Worm (Caenorhabditis elegans) whole organism, late embryonic: ENCODE results near the gene sago-1.

Experiments used
- F13H6.1 ChIP-seq: sonication (generic microtip); optimal IDR thresholded peaks from 2 replicates; lab custom pipeline; 2016; ENCODE audit warnings: missing genetic modification characterization, missing compliant biosample characterization
- T23F11.4 ChIP-seq: fragments of 200-800 bp; sonication (Bioruptor generic); optimal IDR thresholded peaks from 2 replicates; lab custom pipeline; 2018; ENCODE audit warnings: mild to moderate bottlenecking, missing genetic modification characterization, missing compliant biosample characterization
- ahr-1 ChIP-seq: sonication (generic microtip); optimal IDR thresholded peaks from 2 replicates; lab custom pipeline; 2016; ENCODE audit warnings: missing genetic modification characterization, missing compliant biosample characterization
- ceh-14 ChIP-seq: sonication (generic microtip); optimal IDR thresholded peaks from 2 replicates; lab custom pipeline; 2016; ENCODE audit warnings: missing genotype, missing genetic modification characterization, missing compliant biosample characterization
- ceh-18 ChIP-seq: sonication (generic microtip); optimal IDR thresholded peaks from 2 replicates; lab custom pipeline; 2016; ENCODE audit warnings: missing genetic modification characterization, missing compliant biosample characterization
- ceh-19 ChIP-seq: fragments of 200-800 bp; sonication (Bioruptor generic); optimal IDR thresholded peaks from 2 replicates; lab custom pipeline; 2018; ENCODE audit warnings: mild to moderate bottlenecking, missing genetic modification characterization, missing compliant biosample characterization
- ceh-2 ChIP-seq: sonication (generic microtip); optimal IDR thresholded peaks from 2 replicates; lab custom pipeline; 2016; ENCODE audit warnings: missing genotype, missing genetic modification characterization, missing compliant biosample characterization
- ceh-34 ChIP-seq: sonication (generic microtip); optimal IDR thresholded peaks from 2 replicates; lab custom pipeline; 2016; ENCODE audit warnings: mild to moderate bottlenecking, missing genetic modification characterization, missing compliant biosample characterization
- ceh-6 ChIP-seq: fragments of 200-800 bp; sonication (Bioruptor generic); optimal IDR thresholded peaks from 2 replicates; lab custom pipeline; 2018; ENCODE audit warnings: mild to moderate bottlenecking, missing genetic modification characterization, missing compliant biosample characterization
- ceh-9 ChIP-seq: sonication (generic microtip); optimal IDR thresholded peaks from 2 replicates; lab custom pipeline; 2016; ENCODE audit warnings: mild to moderate bottlenecking, missing genetic modification characterization, inconsistent platforms, missing compliant biosample characterization
- che-1 ChIP-seq: sonication (generic microtip); optimal IDR thresholded peaks from 2 replicates; lab custom pipeline; 2016; ENCODE audit warnings: mild to moderate bottlenecking, missing genetic modification characterization, missing compliant biosample characterization
- dmd-4 ChIP-seq: sonication (generic microtip); optimal IDR thresholded peaks from 2 replicates; lab custom pipeline; 2016; ENCODE audit warnings: borderline replicate concordance, missing genetic modification characterization, missing compliant biosample characterization
- dve-1 ChIP-seq: sonication (generic microtip); optimal IDR thresholded peaks from 2 replicates; lab custom pipeline; 2017; ENCODE audit warnings: antibody characterized with exemption, mild to moderate bottlenecking, missing genetic modification characterization, missing compliant biosample characterization
- hlh-30 ChIP-seq: sonication (generic microtip); optimal IDR thresholded peaks from 2 replicates; lab custom pipeline; 2017; ENCODE audit warnings: antibody characterized with exemption, missing genetic modification characterization, missing compliant biosample characterization; ENCODE audit not compliant: insufficient read depth
- hlh-8 ChIP-seq: sonication (generic microtip); optimal IDR thresholded peaks from 2 replicates; lab custom pipeline; 2016; ENCODE audit warnings: missing genotype, missing genetic modification characterization, missing compliant biosample characterization
- lim-6 ChIP-seq: sonication (generic microtip); optimal IDR thresholded peaks from 2 replicates; lab custom pipeline; 2016; ENCODE audit warnings: missing genetic modification characterization, missing compliant biosample characterization
- madf-2 ChIP-seq: sonication (generic microtip); optimal IDR thresholded peaks from 2 replicates; lab custom pipeline; 2017; ENCODE audit warnings: missing genetic modification characterization, missing compliant biosample characterization
- mec-3 ChIP-seq: sonication (generic microtip); optimal IDR thresholded peaks from 2 replicates; lab custom pipeline; 2016; ENCODE audit warnings: borderline replicate concordance, missing genetic modification characterization, missing compliant biosample characterization
- nfya-1 ChIP-seq: sonication (generic microtip); optimal IDR thresholded peaks from 2 replicates; lab custom pipeline; 2017; ENCODE audit warnings: missing genetic modification characterization, mild to moderate bottlenecking, missing compliant biosample characterization, antibody characterized with exemption, moderate library complexity
- nhr-11 ChIP-seq: fragments of 150-350 bp; optimal IDR thresholded peaks from 2 replicates; lab custom pipeline; 2014; ENCODE audit warnings: missing biosample characterization, missing genetic modification characterization
- nhr-232 ChIP-seq: sonication (generic microtip); optimal IDR thresholded peaks from 2 replicates; lab custom pipeline; 2016; ENCODE audit warnings: missing genetic modification characterization, missing compliant biosample characterization
- pat-9 ChIP-seq: fragments of 200-800 bp; sonication (Bioruptor generic); optimal IDR thresholded peaks from 2 replicates; lab custom pipeline; 2018; ENCODE audit warnings: mild to moderate bottlenecking, missing genetic modification characterization, moderate library complexity, missing compliant biosample characterization
- pha-2 ChIP-seq: sonication (generic microtip); optimal IDR thresholded peaks from 2 replicates; lab custom pipeline; 2017; ENCODE audit warnings: mild to moderate bottlenecking, missing genetic modification characterization, missing compliant biosample characterization
- pha-4 ChIP-seq: fragments of 150-350 bp; optimal IDR thresholded peaks from 2 replicates; lab custom pipeline; 2018; ENCODE audit warnings: missing biosample characterization, missing genetic modification reagents, missing genetic modification characterization
- pqm-1 ChIP-seq: sonication (generic microtip); optimal IDR thresholded peaks from 2 replicates; lab custom pipeline; 2016; ENCODE audit warnings: missing genetic modification characterization, missing compliant biosample characterization
- pros-1 ChIP-seq: fragments of 150-350 bp; optimal IDR thresholded peaks from 2 replicates; lab custom pipeline; 2014; ENCODE audit warnings: missing biosample characterization, missing genetic modification reagents, missing genetic modification characterization
- ref-2 ChIP-seq: sonication (generic microtip); optimal IDR thresholded peaks from 2 replicates; lab custom pipeline; 2016; ENCODE audit warnings: missing genetic modification characterization, missing compliant biosample characterization
- rnt-1 ChIP-seq: sonication (generic microtip); optimal IDR thresholded peaks from 2 replicates; lab custom pipeline; 2016; ENCODE audit warnings: missing genetic modification characterization, missing compliant biosample characterization
- sdc-2 ChIP-seq: sonication (generic microtip); optimal IDR thresholded peaks from 2 replicates; lab custom pipeline; 2016; ENCODE audit warnings: missing genotype, missing genetic modification characterization, missing compliant biosample characterization
- syd-9 ChIP-seq: sonication (generic microtip); optimal IDR thresholded peaks from 2 replicates; lab custom pipeline; 2016; ENCODE audit warnings: mild to moderate bottlenecking, missing genetic modification characterization, moderate library complexity, missing compliant biosample characterization
- tbx-2 ChIP-seq: sonication (generic microtip); optimal IDR thresholded peaks from 2 replicates; lab custom pipeline; 2016; ENCODE audit warnings: missing genetic modification characterization, missing compliant biosample characterization
- ttx-3 ChIP-seq: sonication (generic microtip); optimal IDR thresholded peaks from 2 replicates; lab custom pipeline; 2016; ENCODE audit warnings: missing genetic modification reagents, missing genetic modification characterization, missing compliant biosample characterization
- unc-42 ChIP-seq: sonication (generic microtip); optimal IDR thresholded peaks from 2 replicates; lab custom pipeline; 2016; ENCODE audit warnings: missing genotype, missing genetic modification characterization, missing compliant biosample characterization

Gene sago-1

ce11 chrV:6341078-6341638 lies 37.6 kb downstream of the sago-1 start:
- TF ChIP-seq hlh-30 (tag; lab: Kevin White, UChicago) (no peak), unc-42 (peak; percentile 12), ttx-3 (tag; lab: Kevin White, UChicago) (no peak), ceh-14 (tag; lab: Kevin White, UChicago) (no peak), pat-9 (tag; lab: Kevin White, UChicago) (no peak), syd-9 (tag; lab: Kevin White, UChicago) (no peak)

- TF ChIP-seq ceh-18 (peak; percentile 84), dve-1 (no peak), ref-2 (no peak), rnt-1 (peak; percentile 10), nhr-11 (tag; lab: Kevin White, UChicago) (no peak), hlh-8 (tag; lab: Kevin White, UChicago) (peak; percentile 54), F13H6.1 (tag; lab: Kevin White, UChicago) (peak; percentile 51), pha-2 (tag; lab: Kevin White, UChicago) (no peak), pqm-1 (no peak), ceh-2 (tag; lab: Kevin White, UChicago) (no peak)
Measured at ce11 chrV:6342502-6342901, 38.9 kb downstream of the sago-1 start.

ce11 chrV:6344531-6345171 lies 41.1 kb downstream of the sago-1 start:
- TF ChIP-seq nfya-1, result no peak
- TF ChIP-seq nhr-11 (tag; lab: Kevin White, UChicago), result no peak
- TF ChIP-seq pha-4, result no peak
- peak; percentile 48 for TF ChIP-seq F13H6.1 (tag; lab: Kevin White, UChicago)
- TF ChIP-seq nhr-232 (tag; lab: Kevin White, UChicago), result no peak
- TF ChIP-seq ceh-6 (GFP tag; lab: Kevin White, UChicago), result no peak
- peak; percentile 21 for TF ChIP-seq ceh-18
- TF ChIP-seq pha-2 (tag; lab: Kevin White, UChicago), result no peak
- no peak for TF ChIP-seq hlh-8 (tag; lab: Kevin White, UChicago)
- no peak for TF ChIP-seq lim-6 (tag; lab: Kevin White, UChicago)
- TF ChIP-seq ceh-19, result no peak

ce11 chrV:6346043-6346618 lies 42.6 kb downstream of the sago-1 start:
- TF ChIP-seq ceh-6 (GFP tag; lab: Kevin White, UChicago) (no peak), ceh-9 (tag; lab: Kevin White, UChicago) (no peak), pqm-1 (no peak), F13H6.1 (tag; lab: Kevin White, UChicago) (peak; percentile 29), ahr-1 (tag; lab: Kevin White, UChicago) (no peak), che-1 (tag; lab: Kevin White, UChicago) (no peak), pros-1 (tag; lab: Kevin White, UChicago) (no peak), sdc-2 (tag; lab: Kevin White, UChicago) (no peak), ceh-18 (peak; percentile 66), tbx-2 (tag; lab: Kevin White, UChicago) (peak; percentile 13), mec-3 (tag; lab: Kevin White, UChicago) (no peak), T23F11.4 (GFP tag; lab: Kevin White, UChicago) (no peak), dmd-4 (no peak), unc-42 (no peak), dve-1 (no peak), madf-2 (no peak), rnt-1 (no peak), ceh-34 (tag; lab: Kevin White, UChicago) (peak; percentile 67)
